Worm (Caenorhabditis elegans): ENCODE results near the gene K11H12.3.

DNA sequence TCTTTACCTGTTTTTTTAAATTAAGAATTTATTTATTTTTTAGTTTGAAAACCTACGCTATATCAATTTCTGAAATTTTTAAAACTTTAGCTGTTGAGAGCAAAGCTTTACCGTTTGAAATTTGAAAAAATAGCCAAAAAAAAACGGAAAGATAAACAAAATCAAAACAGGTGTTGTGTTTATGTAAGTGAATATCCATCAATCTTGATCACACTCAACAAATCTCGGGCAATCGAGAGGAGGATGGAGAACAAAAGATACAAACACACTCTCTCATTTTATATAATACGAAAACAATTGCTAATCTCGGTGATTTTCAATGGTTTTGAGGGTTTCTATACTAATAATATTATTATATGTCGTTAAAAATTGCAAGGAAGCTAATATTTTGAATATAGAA lies 11.7 kb downstream of the K11H12.3 start:
- TF ChIP-seq nfya-1 (tag; optimal IDR thresholded peaks at IDR 0.05) (no peak), lin-11 (tag; optimal IDR thresholded peaks at IDR 0.05) (no peak), nhr-11 (tag; optimal IDR thresholded peaks at IDR 0.05) (no peak), che-1 (tag; optimal IDR thresholded peaks at IDR 0.05) (no peak), pag-3 (tag; optimal IDR thresholded peaks at IDR 0.05; ENCODE audit: borderline replicate concordance) (no peak), madf-2 (tag; optimal IDR thresholded peaks at IDR 0.05) (no peak), unc-86 (tag; optimal IDR thresholded peaks at IDR 0.05) (no peak), nhr-232 (tag; optimal IDR thresholded peaks at IDR 0.05) (no peak), dve-1 (tag; optimal IDR thresholded peaks at IDR 0.05) (no peak), ceh-45 (GFP tag; IDR thresholded peaks at IDR 0.05) (no peak), ama-1 (optimal IDR thresholded peaks at IDR 0.05) (no peak), dmd-4 (tag; optimal IDR thresholded peaks at IDR 0.05; ENCODE audit: borderline replicate concordance) (no peak), pha-4 (tag; optimal IDR thresholded peaks at IDR 0.05) (no peak)
